Fruit fly (Drosophila melanogaster) whole organism, embryonic: ENCODE results near the gene NimC2.

Source experiments
- Abd-B ChIP-seq: fragments of 200-800 bp; sonication (Bioruptor generic); optimal IDR thresholded peaks from 2 replicates; lab custom pipeline; 2018; ENCODE audit warnings: missing biosample characterization, mild to moderate bottlenecking, missing genetic modification characterization, moderate library complexity
- CG10462 ChIP-seq: fragments of 200-800 bp; sonication (Bioruptor generic); optimal IDR thresholded peaks from 2 replicates; lab custom pipeline; 2016; ENCODE audit warnings: missing biosample characterization, missing genetic modification characterization
- CG1233 ChIP-seq: fragments of 200-800 bp; sonication (Bioruptor generic); optimal IDR thresholded peaks from 4 replicates; lab custom pipeline; 2018; ENCODE audit warnings: missing biosample characterization, mild to moderate bottlenecking, missing genetic modification characterization
- CG12744 ChIP-seq: fragments of 200-800 bp; sonication (Bioruptor generic); optimal IDR thresholded peaks from 2 replicates; lab custom pipeline; 2016; ENCODE audit warnings: missing biosample characterization, missing genetic modification characterization
- CG17186 ChIP-seq: fragments of 200-800 bp; sonication (Bioruptor generic); optimal IDR thresholded peaks from 3 replicates; lab custom pipeline; 2017; ENCODE audit warnings: missing biosample characterization, missing genetic modification reagents, missing genetic modification characterization
- CG17361 ChIP-seq: fragments of 200-800 bp; sonication (Bioruptor generic); IDR thresholded peaks from 3 replicates; pipeline ENCODE4 v1.3.6; 2022; ENCODE audit warnings: missing biosample characterization, missing genetic modification characterization
- CG17829 ChIP-seq: fragments of 200-800 bp; optimal IDR thresholded peaks from 2 replicates; lab custom pipeline; 2019; ENCODE audit warnings: missing biosample characterization, mild to moderate bottlenecking, missing genetic modification characterization, moderate library complexity
- CG3407 ChIP-seq: fragments of 200-800 bp; sonication (Bioruptor generic); optimal IDR thresholded peaks from 2 replicates; lab custom pipeline; 2018; ENCODE audit warnings: missing biosample characterization, mild to moderate bottlenecking, missing genetic modification characterization
- CG3847 ChIP-seq: fragments of 200-800 bp; sonication (Bioruptor generic); IDR thresholded peaks from 2 replicates; pipeline ENCODE4 v1.3.6; 2022; ENCODE audit warnings: missing biosample characterization, missing genetic modification characterization
- CG4328 ChIP-seq: fragments of 200-800 bp; sonication (Bioruptor generic); optimal IDR thresholded peaks from 3 replicates; lab custom pipeline; 2017; ENCODE audit warnings: missing biosample characterization, missing genetic modification reagents, missing genetic modification characterization
- CG4820 ChIP-seq: fragments of 200-800 bp; sonication (Bioruptor generic); optimal IDR thresholded peaks from 3 replicates; lab custom pipeline; 2016; ENCODE audit warnings: missing biosample characterization, missing genetic modification characterization
- CG4854 ChIP-seq: fragments of 200-800 bp; sonication (Bioruptor generic); optimal IDR thresholded peaks from 2 replicates; lab custom pipeline; 2016; ENCODE audit warnings: missing biosample characterization, missing genetic modification characterization, inconsistent platforms
- CG7745 ChIP-seq: fragments of 200-800 bp; sonication (Bioruptor generic); optimal IDR thresholded peaks from 2 replicates; lab custom pipeline; 2018; ENCODE audit warnings: missing biosample characterization, mild to moderate bottlenecking, missing genetic modification characterization, moderate library complexity
- CG7987 ChIP-seq: fragments of 200-800 bp; sonication (Bioruptor generic); optimal IDR thresholded peaks from 2 replicates; lab custom pipeline; 2018; ENCODE audit warnings: missing biosample characterization, mild to moderate bottlenecking, missing genetic modification characterization, moderate library complexity
- CG9876 ChIP-seq: fragments of 200-800 bp; sonication (Bioruptor generic); optimal IDR thresholded peaks from 2 replicates; lab custom pipeline; 2016; ENCODE audit warnings: missing biosample characterization, missing genetic modification characterization
- D19B ChIP-seq: fragments of 200-800 bp; sonication (Bioruptor generic); optimal IDR thresholded peaks from 2 replicates; lab custom pipeline; 2017; ENCODE audit warnings: missing biosample characterization, mild to moderate bottlenecking, missing genetic modification characterization
- Drgx ChIP-seq: fragments of 200-800 bp; sonication (Bioruptor generic); IDR thresholded peaks from 2 replicates; pipeline ENCODE4 v1.3.6; 2022; ENCODE audit warnings: missing biosample characterization, missing genetic modification characterization
- E2f2 ChIP-seq: fragments of 200-800 bp; sonication (Bioruptor generic); IDR thresholded peaks from 2 replicates; pipeline ENCODE4 v1.3.6; 2022; ENCODE audit warnings: missing biosample characterization, missing genetic modification characterization
- H15 ChIP-seq: fragments of 200-800 bp; sonication (Bioruptor generic); IDR thresholded peaks from 3 replicates; pipeline ENCODE4 v1.3.6; 2022; ENCODE audit warnings: missing biosample characterization, missing genetic modification characterization
- Hr51 ChIP-seq, 2 experiments: fragments of 200-800 bp; sonication (Bioruptor generic); optimal IDR thresholded peaks; 2 replicates in 1 of 2; 3 replicates in 1 of 2; lab custom pipeline; 2016 to 2018; ENCODE audit warnings: missing biosample characterization in 2 of 2, missing genetic modification characterization in 2 of 2, mild to moderate bottlenecking in 1 of 2, moderate library complexity in 1 of 2
- Hr78 ChIP-seq, 2 experiments: fragments of 200-800 bp in 1 of 2; fragments of >200 bp in 1 of 2; sonication (Bioruptor generic) in 1 of 2; optimal IDR thresholded peaks; 2 replicates each; lab custom pipeline; 2017 to 2019; ENCODE audit warnings: missing biosample characterization in 2 of 2, missing genetic modification characterization in 2 of 2, mild to moderate bottlenecking in 1 of 2, moderate library complexity in 1 of 2
- MBD-R2 ChIP-seq: fragments of 200-800 bp; sonication (Bioruptor generic); IDR thresholded peaks from 2 replicates; pipeline ENCODE4 v1.3.6; 2022; ENCODE audit warnings: missing biosample characterization, missing genetic modification characterization
- MESR4 ChIP-seq: fragments of 200-800 bp; sonication (Bioruptor generic); optimal IDR thresholded peaks from 2 replicates; lab custom pipeline; 2018; ENCODE audit warnings: missing biosample characterization, mild to moderate bottlenecking, missing genetic modification characterization, moderate library complexity
- Poxn ChIP-seq: fragments of 200-800 bp; sonication (Bioruptor generic); IDR thresholded peaks from 2 replicates; pipeline ENCODE4 v1.3.6; 2022; ENCODE audit warnings: missing biosample characterization, missing genetic modification characterization
- Scr ChIP-seq: fragments of 200-800 bp; sonication (Bioruptor generic); IDR thresholded peaks from 2 replicates; pipeline ENCODE4 v1.3.6; 2022; ENCODE audit warnings: missing biosample characterization, missing genetic modification characterization; ENCODE audit not compliant: partially characterized antibody
- bcd ChIP-seq: fragments of 200-800 bp; sonication (Bioruptor generic); optimal IDR thresholded peaks from 2 replicates; lab custom pipeline; 2017; ENCODE audit warnings: missing biosample characterization, mild to moderate bottlenecking, missing genetic modification characterization
- bsh ChIP-seq, 2 experiments: fragments of 200-800 bp; sonication (Bioruptor generic); optimal IDR thresholded peaks; 2 replicates each; lab custom pipeline; 2017 to 2018; ENCODE audit warnings: mild to moderate bottlenecking in 2 of 2, missing biosample characterization in 2 of 2, missing genetic modification characterization in 2 of 2, moderate library complexity in 1 of 2
- dati ChIP-seq: fragments of 200-800 bp; sonication (Bioruptor generic); IDR thresholded peaks from 2 replicates; pipeline ENCODE4 v1.3.6; 2022; ENCODE audit warnings: missing biosample characterization, missing genetic modification characterization
- dpn ChIP-seq, 2 experiments: fragments of 200-800 bp; sonication (Bioruptor generic); optimal IDR thresholded peaks; 3 replicates each; lab custom pipeline; 2016; ENCODE audit warnings: missing biosample characterization in 2 of 2, missing genetic modification characterization in 2 of 2
- dysf ChIP-seq: fragments of 200-800 bp; sonication (Bioruptor generic); IDR thresholded peaks from 3 replicates; pipeline ENCODE4 v1.3.6; 2022; ENCODE audit warnings: missing biosample characterization, missing genetic modification characterization
- emc ChIP-seq: fragments of 200-800 bp; sonication (Bioruptor generic); optimal IDR thresholded peaks from 2 replicates; lab custom pipeline; 2016; ENCODE audit warnings: missing biosample characterization, missing genetic modification characterization
- ems ChIP-seq: fragments of 200-800 bp; sonication (Bioruptor generic); optimal IDR thresholded peaks from 3 replicates; lab custom pipeline; 2016; ENCODE audit warnings: missing biosample characterization, missing genetic modification characterization
- en ChIP-seq: fragments of 200-800 bp; sonication (Bioruptor generic); optimal IDR thresholded peaks from 2 replicates; lab custom pipeline; 2016; ENCODE audit warnings: missing biosample characterization, missing genetic modification characterization
- eyg ChIP-seq: fragments of 200-800 bp; sonication (Bioruptor generic); optimal IDR thresholded peaks from 3 replicates; lab custom pipeline; 2016; ENCODE audit warnings: missing biosample characterization, missing genetic modification characterization
- fd64A ChIP-seq: fragments of 200-800 bp; sonication (Bioruptor generic); optimal IDR thresholded peaks from 3 replicates; lab custom pipeline; 2018; ENCODE audit warnings: missing biosample characterization, mild to moderate bottlenecking, missing genetic modification characterization
- lilli ChIP-seq: fragments of 200-800 bp; sonication (Bioruptor generic); optimal IDR thresholded peaks from 3 replicates; lab custom pipeline; 2016; ENCODE audit warnings: missing biosample characterization, missing genetic modification characterization
- luna ChIP-seq: fragments of 200-800 bp; sonication (Bioruptor generic); optimal IDR thresholded peaks from 2 replicates; lab custom pipeline; 2016; ENCODE audit warnings: missing biosample characterization, missing genetic modification characterization
- maf-S ChIP-seq: fragments of 200-800 bp; sonication (Bioruptor generic); optimal IDR thresholded peaks from 2 replicates; lab custom pipeline; 2016; ENCODE audit warnings: missing biosample characterization, missing genetic modification characterization
- nerfin-1 ChIP-seq: fragments of 200-800 bp; sonication (Bioruptor generic); optimal IDR thresholded peaks from 3 replicates; lab custom pipeline; 2019; ENCODE audit warnings: missing biosample characterization, mild to moderate bottlenecking, missing genetic modification characterization, moderate library complexity
- odd ChIP-seq: fragments of 200-800 bp; sonication (Bioruptor generic); optimal IDR thresholded peaks from 2 replicates; lab custom pipeline; 2017; ENCODE audit warnings: missing biosample characterization, mild to moderate bottlenecking, missing genetic modification characterization
- phol ChIP-seq: fragments of 200-800 bp; sonication (Bioruptor generic); optimal IDR thresholded peaks from 3 replicates; lab custom pipeline; 2018; ENCODE audit warnings: missing biosample characterization, mild to moderate bottlenecking, missing genetic modification characterization, moderate library complexity
- pzg ChIP-seq: fragments of 200-800 bp; sonication (Bioruptor generic); optimal IDR thresholded peaks from 3 replicates; lab custom pipeline; 2018; ENCODE audit warnings: missing biosample characterization, mild to moderate bottlenecking, missing genetic modification characterization, moderate library complexity
- sens-2 ChIP-seq: fragments of 200-800 bp; sonication (Bioruptor generic); IDR thresholded peaks from 2 replicates; pipeline ENCODE4 v1.3.6; 2022; ENCODE audit warnings: missing biosample characterization, missing genetic modification characterization
- sim ChIP-seq: fragments of 200-800 bp; sonication (Bioruptor generic); IDR thresholded peaks from 2 replicates; pipeline ENCODE4 v1.3.6; 2022; ENCODE audit warnings: missing biosample characterization, missing genetic modification characterization
- slou ChIP-seq: fragments of 200-800 bp; sonication (Bioruptor generic); optimal IDR thresholded peaks from 3 replicates; lab custom pipeline; 2016; ENCODE audit warnings: missing biosample characterization, missing genetic modification characterization
- slp2 ChIP-seq: fragments of 200-800 bp; sonication (Bioruptor generic); optimal IDR thresholded peaks from 2 replicates; lab custom pipeline; 2016; ENCODE audit warnings: missing biosample characterization, missing genetic modification characterization
- stwl ChIP-seq: fragments of 200-800 bp; sonication (Bioruptor generic); optimal IDR thresholded peaks from 3 replicates; lab custom pipeline; 2018; ENCODE audit warnings: missing biosample characterization, mild to moderate bottlenecking, missing genetic modification characterization, moderate library complexity
- zen2 ChIP-seq: fragments of 200-800 bp; sonication (Bioruptor generic); IDR thresholded peaks from 3 replicates; pipeline ENCODE4 v1.3.6; 2022; ENCODE audit warnings: missing biosample characterization, missing genetic modification characterization; ENCODE audit not compliant: partially characterized antibody

Gene NimC2

dm6 chr2L:14020875-14021643 lies 41.1 kb downstream of the NimC2 start (continued):
- TF ChIP-seq pzg (GFP tag; lab: Kevin White, UChicago) (no peak), D19B (GFP tag; lab: Kevin White, UChicago) (peak; percentile 90), eyg (GFP tag; lab: Kevin White, UChicago) (no peak), dysf (GFP tag; lab: Robert Waterston, UW) (peak; percentile 63), CG3407 (GFP tag; lab: Kevin White, UChicago) (peak; percentile 0), dpn (GFP tag; optimal IDR thresholded peaks at IDR 0.05; lab: Kevin White, UChicago) (peak; percentile 48 to 57), dati (GFP tag; lab: Robert Waterston, UW) (0 out of 2 replicates have a peak, but pooled peaks have one; percentile 42), CG3847 (GFP tag; lab: Robert Waterston, UW) (0 out of 2 replicates have a peak, but pooled peaks have one; percentile 12), CG7987 (GFP tag; lab: Kevin White, UChicago) (no peak), H15 (GFP tag; lab: Robert Waterston, UW) (peak; percentile 15; the same call in 1 of the 3 replicates), bsh (GFP tag; optimal IDR thresholded peaks at IDR 0.05; lab: Kevin White, UChicago) (peak in 1 of 2 experiments; percentile 59), CG17361 (GFP tag; lab: Robert Waterston, UW) (peak; percentile 97), CG7745 (tag; lab: Kevin White, UChicago) (no peak), CG1233 (GFP tag; lab: Kevin White, UChicago) (peak; percentile 52)

dm6 chr2L:14021646-14022129 lies 41.8 kb downstream of the NimC2 start:
- no peak for TF ChIP-seq nerfin-1 (tag; lab: Kevin White, UChicago)
- TF ChIP-seq luna (GFP tag; lab: Kevin White, UChicago): no peak
- TF ChIP-seq CG4820 (GFP tag; lab: Kevin White, UChicago): no peak
- TF ChIP-seq phol (tag; lab: Kevin White, UChicago): no peak
- TF ChIP-seq CG9876: no peak
- TF ChIP-seq maf-S: no peak
- no peak for TF ChIP-seq sim (GFP tag; lab: Robert Waterston, UW)
- no peak for TF ChIP-seq bcd (GFP tag; lab: Kevin White, UChicago)
- 0 out of 3 replicates have a peak, but pooled peaks have one; percentile 46 for TF ChIP-seq zen2 (GFP tag; lab: Robert Waterston, UW)
- peak; percentile 33 for TF ChIP-seq fd64A (GFP tag; lab: Kevin White, UChicago)
- TF ChIP-seq Poxn: no peak
- no peak for TF ChIP-seq CG4328 (GFP tag; lab: Kevin White, UChicago)
- TF ChIP-seq MBD-R2 (GFP tag; lab: Robert Waterston, UW): no peak
- no peak for TF ChIP-seq stwl (tag; lab: Kevin White, UChicago)
- peak; percentile 11 for TF ChIP-seq ems (GFP tag; lab: Kevin White, UChicago)
- TF ChIP-seq slp2 (GFP tag; lab: Kevin White, UChicago): no peak
- TF ChIP-seq CG10462 (GFP tag; lab: Kevin White, UChicago): no peak
- no peak for TF ChIP-seq CG12744 (GFP tag; lab: Kevin White, UChicago)
- TF ChIP-seq emc (GFP tag; lab: Kevin White, UChicago): no peak
- no peak for TF ChIP-seq Drgx (GFP tag; lab: Robert Waterston, UW)
- no peak for TF ChIP-seq Hr78 (GFP tag; optimal IDR thresholded peaks at IDR 0.05; lab: Kevin White, UChicago)
- no peak for TF ChIP-seq MESR4 (GFP tag; lab: Kevin White, UChicago)
- no peak for TF ChIP-seq CG17829 (tag; lab: Kevin White, UChicago)
- TF ChIP-seq CG4854 (GFP tag; lab: Kevin White, UChicago): no peak
- TF ChIP-seq en (GFP tag; lab: Kevin White, UChicago): no peak
- TF ChIP-seq Hr51 (GFP tag; optimal IDR thresholded peaks at IDR 0.05; lab: Kevin White, UChicago): no peak
- TF ChIP-seq Abd-B (GFP tag; lab: Kevin White, UChicago): no peak
- no peak for TF ChIP-seq E2f2 (GFP tag; lab: Robert Waterston, UW)
- peak; percentile 13 for TF ChIP-seq Scr (GFP tag; lab: Robert Waterston, UW)
- TF ChIP-seq odd (GFP tag; lab: Kevin White, UChicago): no peak
- TF ChIP-seq slou (GFP tag; lab: Kevin White, UChicago): no peak
- no peak for TF ChIP-seq CG17186 (GFP tag; lab: Kevin White, UChicago)
- no peak for TF ChIP-seq lilli (GFP tag; lab: Kevin White, UChicago)
- no peak for TF ChIP-seq sens-2
